4 worm cellular contexts compared by ENCODE assay signal in genomic region chrV:18724810-18725209, ce11.
TF ChIP-seq lines count a peak whose summit lies in the region.

No protein-coding gene starts in this region.

TF ChIP-seq in whole organism, L1 larva, 84 proteins besides CTCF, POLR2A, EP300 and RAD21:
- TF ChIP-seq ceh-63 (GFP tag; optimal IDR thresholded peaks at IDR 0.05; lab: Kevin White, UChicago): peak; percentile 10
- peak in 1 of 2 experiments; percentile 10 for TF ChIP-seq ztf-11 (tag; optimal IDR thresholded peaks at IDR 0.05; lab: Kevin White, UChicago)

TF ChIP-seq in whole organism, L4 larva, 104 proteins besides CTCF, POLR2A, EP300 and RAD21:
- TF ChIP-seq D1046.2 (GFP tag; IDR thresholded peaks at IDR 0.05; lab: Robert Waterston, UW) (peak; percentile 90), Y48G9A.11 (GFP tag; IDR thresholded peaks at IDR 0.05; lab: Robert Waterston, UW) (0 out of 2 replicates have a peak, but pooled peaks have one; percentile 22), set-16 (GFP tag; IDR thresholded peaks at IDR 0.05; lab: Robert Waterston, UW) (peak; percentile 45; the same call in 1 of the 2 replicates), dmd-9 (GFP tag; IDR thresholded peaks at IDR 0.05; lab: Robert Waterston, UW) (peak; percentile 68)

TF ChIP-seq in whole organism, early embryonic, 17 proteins besides CTCF, POLR2A, EP300 and RAD21:
- TF ChIP-seq tbx-11 (GFP tag; IDR thresholded peaks at IDR 0.05; lab: Robert Waterston, UW) (peak; percentile 41; the same call in 1 of the 2 replicates), sea-1 (GFP tag; conservative IDR thresholded peaks at IDR 0.05; lab: Robert Waterston, UW) (0 out of 2 replicates have a peak, but pooled peaks have one; percentile 46)
TF ChIP-seq in whole organism, early embryonic: peak in this region for 2; not testable (repeated sequence) for 15.

TF ChIP-seq in whole organism, young adult, 124 proteins besides CTCF, POLR2A, EP300 and RAD21:
- TF ChIP-seq hmg-1.2 (GFP tag; IDR thresholded peaks at IDR 0.05; lab: Robert Waterston, UW) (0 out of 2 replicates have a peak, but pooled peaks have one; percentile 22), hsf-1 (GFP tag; IDR thresholded peaks at IDR 0.05; lab: Robert Waterston, UW) (0 out of 2 replicates have a peak, but pooled peaks have one; percentile 32), zfh-2 (GFP tag; conservative IDR thresholded peaks at IDR 0.05; lab: Robert Waterston, UW) (peak; percentile 29; the same call in 1 of the 2 replicates), nhr-120 (GFP tag; IDR thresholded peaks at IDR 0.05; lab: Robert Waterston, UW) (0 out of 2 replicates have a peak, but pooled peaks have one; percentile 48), mcd-1 (GFP tag; IDR thresholded peaks at IDR 0.05; lab: Robert Waterston, UW) (peak; percentile 57; the same call in 1 of the 2 replicates)
